Fruit fly (Drosophila melanogaster): ENCODE measurements around the gene PIG-P.
A peak's percentile ranks its signal among the peaks of the same experiment; 100 is the strongest.

Gene PIG-P

dm6 chr3R:26052150-26052908, 5.7 kb downstream of the PIG-P start, which contains the start of the genes Exo84 and Vps2 (continued):
- no peak for TF ChIP-seq sqz (GFP tag; optimal IDR thresholded peaks at IDR 0.05)
- TF ChIP-seq CG5180 (GFP tag; optimal IDR thresholded peaks at IDR 0.05) = no peak
- no peak for TF ChIP-seq lov (optimal IDR thresholded peaks at IDR 0.05)
- TF ChIP-seq lov (GFP tag; IDR thresholded peaks at IDR 0.05) = no peak
- TF ChIP-seq Usf (GFP tag; optimal IDR thresholded peaks at IDR 0.05) = peak; percentile 67
- no peak for TF ChIP-seq CG6254 (GFP tag; optimal IDR thresholded peaks at IDR 0.05)
- TF ChIP-seq usp (GFP tag; optimal IDR thresholded peaks at IDR 0.05) = no peak
- peak; percentile 66 for TF ChIP-seq CG9727 (GFP tag; optimal IDR thresholded peaks at IDR 0.05)
- TF ChIP-seq Aef1 (GFP tag; IDR thresholded peaks at IDR 0.05) = peak; percentile 38; the same call in 2 of the 3 replicates
- peak; percentile 23; the same call in 1 of the 2 replicates for TF ChIP-seq klu (GFP tag; IDR thresholded peaks at IDR 0.05)
- peak; percentile 55 for TF ChIP-seq CG9437 (GFP tag; optimal IDR thresholded peaks at IDR 0.05)
- no peak for TF ChIP-seq CG31441 (GFP tag; IDR thresholded peaks at IDR 0.05)
- no peak for TF ChIP-seq Mrtf (GFP tag; IDR thresholded peaks at IDR 0.05)
- TF ChIP-seq Hey (tag; optimal IDR thresholded peaks at IDR 0.05) = no peak
- TF ChIP-seq sens-2 (GFP tag; IDR thresholded peaks at IDR 0.05) = no peak

DNA sequence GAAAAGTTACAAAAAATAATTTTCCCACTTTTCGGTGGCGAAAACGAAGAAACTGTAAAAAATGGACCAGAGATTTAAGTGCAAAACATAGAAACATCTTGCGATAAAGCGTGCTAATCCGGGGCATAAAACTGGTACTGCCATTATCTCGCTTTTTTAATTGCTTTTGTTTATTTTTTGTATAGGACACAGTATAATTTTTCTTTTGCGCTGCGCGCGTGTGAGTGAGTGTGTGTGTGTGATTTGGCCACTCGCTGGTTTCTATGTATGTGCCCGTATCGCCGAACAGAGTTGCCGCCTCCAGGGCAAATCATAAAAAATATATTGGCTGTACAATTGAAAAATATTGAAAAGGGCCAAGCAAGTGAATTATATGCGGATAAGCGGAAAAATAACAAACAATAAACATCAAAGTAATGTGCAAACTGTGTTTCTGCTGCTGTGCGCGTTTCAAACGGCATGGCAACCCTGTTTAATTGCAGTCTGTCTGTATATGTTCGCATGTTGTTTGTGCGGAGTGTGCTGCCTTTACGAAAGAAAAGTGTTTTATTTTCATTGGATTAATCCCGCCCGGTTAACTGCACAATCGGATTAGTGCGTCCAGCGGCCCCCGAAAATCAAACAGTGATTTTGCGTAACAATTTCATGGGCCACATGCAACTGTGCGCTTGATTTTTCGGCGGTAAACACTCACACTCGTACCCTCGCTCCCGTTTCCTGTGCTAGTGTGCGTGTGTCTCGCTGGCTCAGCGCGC, 15.7 kb downstream of the PIG-P start:
- TF ChIP-seq CG18619 (GFP tag; optimal IDR thresholded peaks at IDR 0.05) = peak; percentile 95
- TF ChIP-seq BtbVII (GFP tag; optimal IDR thresholded peaks at IDR 0.05) = peak; percentile 94
- TF ChIP-seq schlank (tag; optimal IDR thresholded peaks at IDR 0.05) = peak; percentile 93
- TF ChIP-seq so (GFP tag; IDR thresholded peaks at IDR 0.05) = peak; percentile 95
- no peak for TF ChIP-seq CG42726 (GFP tag; IDR thresholded peaks at IDR 0.05; ENCODE audit: partially characterized antibody)
- peak; percentile 93 for TF ChIP-seq CG13424 (tag; optimal IDR thresholded peaks at IDR 0.05)
- peak; percentile 97 for TF ChIP-seq CG12659 (GFP tag; optimal IDR thresholded peaks at IDR 0.05)
- peak; percentile 96 for TF ChIP-seq sens-2 (GFP tag; IDR thresholded peaks at IDR 0.05)
- peak; percentile 97 for TF ChIP-seq CG8089 (GFP tag; optimal IDR thresholded peaks at IDR 0.05)
- peak; percentile 98 for TF ChIP-seq Gug (GFP tag; IDR thresholded peaks at IDR 0.05)
- TF ChIP-seq pho (GFP tag; optimal IDR thresholded peaks at IDR 0.05) = peak; percentile 97
- TF ChIP-seq Awh (GFP tag; IDR thresholded peaks at IDR 0.05) = peak; percentile 96
- TF ChIP-seq lola (GFP tag; optimal IDR thresholded peaks at IDR 0.05) = peak in 1 of 3 experiments; percentile 92
- TF ChIP-seq al (GFP tag; IDR thresholded peaks at IDR 0.05) = peak; percentile 94
- TF ChIP-seq Ets65A (GFP tag) = peak; percentile 100
- no peak for TF ChIP-seq Vsx1 (GFP tag; optimal IDR thresholded peaks at IDR 0.05)
- TF ChIP-seq CG13894 (tag; optimal IDR thresholded peaks at IDR 0.05) = no peak
- peak; percentile 35; the same call in 1 of the 3 replicates for TF ChIP-seq CG16813 (GFP tag; IDR thresholded peaks at IDR 0.05; ENCODE audit: partially characterized antibody)
- peak; percentile 95 for TF ChIP-seq YL-1 (GFP tag; optimal IDR thresholded peaks at IDR 0.05)
- TF ChIP-seq Abd-B (GFP tag; optimal IDR thresholded peaks at IDR 0.05) = peak; percentile 97
- peak; percentile 95 for TF ChIP-seq sim (GFP tag; IDR thresholded peaks at IDR 0.05)
- TF ChIP-seq Sin3A (optimal IDR thresholded peaks at IDR 0.05) = peak; percentile 25
- TF ChIP-seq Hr39 (optimal IDR thresholded peaks at IDR 0.05) = no peak
- TF ChIP-seq HLH54F (GFP tag; optimal IDR thresholded peaks at IDR 0.05) = peak; percentile 97
- peak; percentile 96 for TF ChIP-seq HHEX (GFP tag; optimal IDR thresholded peaks at IDR 0.05)
- no peak for TF ChIP-seq Opbp (GFP tag; IDR thresholded peaks at IDR 0.05; ENCODE audit: partially characterized antibody)
- TF ChIP-seq CG10543 (GFP tag; optimal IDR thresholded peaks at IDR 0.05) = peak; percentile 93
- peak; percentile 96 for TF ChIP-seq CG30431 (GFP tag; optimal IDR thresholded peaks at IDR 0.05)
- TF ChIP-seq CG4617 (GFP tag; optimal IDR thresholded peaks at IDR 0.05; ENCODE audit: borderline replicate concordance) = peak; percentile 97
- peak; percentile 33 for TF ChIP-seq pzg (GFP tag; optimal IDR thresholded peaks at IDR 0.05)
- TF ChIP-seq stwl (tag; optimal IDR thresholded peaks at IDR 0.05) = peak; percentile 55
- no peak for TF ChIP-seq oc (tag; optimal IDR thresholded peaks at IDR 0.05)
- TF ChIP-seq trh (GFP tag; optimal IDR thresholded peaks at IDR 0.05) = peak; percentile 91

Data from whole organism, embryonic.